Worm (Caenorhabditis elegans): ENCODE data around the gene ugt-48.

DNA sequence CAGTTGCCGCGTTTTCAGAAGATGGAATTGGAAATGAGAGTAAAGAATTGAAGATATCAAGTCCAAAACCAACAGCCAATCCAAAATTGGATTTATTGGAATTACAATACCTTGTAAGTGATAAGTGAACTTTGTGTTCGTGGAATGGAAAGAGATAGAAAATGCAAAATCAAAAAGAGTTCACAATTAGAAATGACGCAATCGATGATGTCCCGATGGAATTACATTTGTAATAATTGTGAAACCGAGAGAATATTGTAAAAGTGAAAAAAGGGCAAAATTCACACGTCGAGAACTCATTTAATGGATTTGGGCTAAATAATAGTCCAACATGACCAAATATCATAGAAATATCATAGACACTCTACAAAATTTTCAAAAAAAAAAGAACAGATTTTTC, 22.7 kb downstream of the ugt-48 start:
- TF ChIP-seq hnd-1 (tag; optimal IDR thresholded peaks at IDR 0.05): no peak
- TF ChIP-seq aly-1 (tag; optimal IDR thresholded peaks at IDR 0.05): no peak
- no peak for TF ChIP-seq tra-4 (tag; optimal IDR thresholded peaks at IDR 0.05)
- TF ChIP-seq ceh-13 (GFP tag; optimal IDR thresholded peaks at IDR 0.05): no peak
- no peak for TF ChIP-seq hmg-4 (GFP tag; optimal IDR thresholded peaks at IDR 0.05)
- TF ChIP-seq ama-1 (optimal IDR thresholded peaks at IDR 0.05): no peak
- no peak for TF ChIP-seq scrt-1 (GFP tag; IDR thresholded peaks at IDR 0.05)
- no peak for TF ChIP-seq F13C5.2 (tag; optimal IDR thresholded peaks at IDR 0.05)
